Worm (Caenorhabditis elegans) whole organism, mixed stage, embryonic: ENCODE data around the gene C34E10.9.

Experiments used
- bed-3 ChIP-seq: fragments of 200-800 bp; sonication (Bioruptor generic); optimal IDR thresholded peaks from 3 replicates; lab custom pipeline; 2018; ENCODE audit warnings: mild to moderate bottlenecking, missing genetic modification characterization, moderate library complexity, missing compliant biosample characterization
- blmp-1 ChIP-seq: fragments of 150-350 bp; optimal IDR thresholded peaks from 2 replicates; lab custom pipeline; 2014; ENCODE audit warnings: missing biosample characterization, missing genetic modification characterization
- ceh-39 ChIP-seq: fragments of 150-350 bp; optimal IDR thresholded peaks from 2 replicates; lab custom pipeline; 2014; ENCODE audit warnings: missing biosample characterization, missing genetic modification characterization
- ceh-43 ChIP-seq: fragments of 200-800 bp; sonication (Bioruptor generic); optimal IDR thresholded peaks from 2 replicates; lab custom pipeline; 2018; ENCODE audit warnings: mild to moderate bottlenecking, missing genetic modification characterization, moderate library complexity, missing compliant biosample characterization
- ces-1 ChIP-seq: fragments of 150-350 bp; optimal IDR thresholded peaks from 2 replicates; lab custom pipeline; 2014; ENCODE audit warnings: missing biosample characterization, missing genetic modification reagents, missing genetic modification characterization
- cnd-1 ChIP-seq: fragments of 200-800 bp; sonication (Bioruptor generic); optimal IDR thresholded peaks from 2 replicates; lab custom pipeline; 2018; ENCODE audit warnings: mild to moderate bottlenecking, missing genetic modification characterization, missing compliant biosample characterization
- drap-1 ChIP-seq: fragments of 200-800 bp; sonication (Bioruptor generic); optimal IDR thresholded peaks from 3 replicates; lab custom pipeline; 2018; ENCODE audit warnings: mild to moderate bottlenecking, missing genetic modification characterization, missing compliant biosample characterization
- elt-1 ChIP-seq: sonication (generic microtip); optimal IDR thresholded peaks from 2 replicates; lab custom pipeline; 2017; ENCODE audit warnings: missing genetic modification characterization, mild to moderate bottlenecking, missing compliant biosample characterization, antibody characterized with exemption, moderate library complexity, borderline replicate concordance; ENCODE audit not compliant: insufficient read depth
- elt-3 ChIP-seq: fragments of 150-350 bp; optimal IDR thresholded peaks from 2 replicates; lab custom pipeline; 2014; ENCODE audit warnings: missing biosample characterization, missing genetic modification characterization
- flh-1 ChIP-seq: fragments of 200-800 bp; sonication (Bioruptor generic); optimal IDR thresholded peaks from 2 replicates; lab custom pipeline; 2018; ENCODE audit warnings: mild to moderate bottlenecking, missing genetic modification characterization, moderate library complexity, missing compliant biosample characterization
- ham-2 ChIP-seq: fragments of 200-800 bp; sonication (Bioruptor generic); optimal IDR thresholded peaks from 2 replicates; lab custom pipeline; 2018; ENCODE audit warnings: mild to moderate bottlenecking, missing genetic modification characterization, missing compliant biosample characterization
- hlh-1 ChIP-seq: fragments of 150-350 bp; optimal IDR thresholded peaks from 2 replicates; lab custom pipeline; 2014; ENCODE audit warnings: missing biosample characterization, missing genetic modification reagents, missing genetic modification characterization
- lin-13 ChIP-seq: fragments of 150-350 bp; optimal IDR thresholded peaks from 2 replicates; lab custom pipeline; 2014; ENCODE audit warnings: missing biosample characterization, missing genetic modification characterization
- lin-32 ChIP-seq: fragments of 200-800 bp; sonication (Bioruptor generic); optimal IDR thresholded peaks from 2 replicates; lab custom pipeline; 2018; ENCODE audit warnings: mild to moderate bottlenecking, missing genetic modification characterization, missing compliant biosample characterization
- lsy-2 ChIP-seq: fragments of 150-350 bp; optimal IDR thresholded peaks from 2 replicates; lab custom pipeline; 2014; ENCODE audit warnings: missing biosample characterization, missing genetic modification characterization
- mab-5 ChIP-seq: fragments of 150-350 bp; optimal IDR thresholded peaks from 2 replicates; lab custom pipeline; 2014; ENCODE audit warnings: missing biosample characterization, missing genetic modification characterization
- mep-1 ChIP-seq: fragments of 150-350 bp; optimal IDR thresholded peaks from 2 replicates; lab custom pipeline; 2017; ENCODE audit warnings: missing biosample characterization, missing genetic modification reagents, missing genetic modification characterization, inconsistent platforms
- mls-2 ChIP-seq: sonication (generic microtip); optimal IDR thresholded peaks from 2 replicates; lab custom pipeline; 2016; ENCODE audit warnings: mild to moderate bottlenecking, missing genetic modification characterization, moderate library complexity, missing compliant biosample characterization
- nhr-237 ChIP-seq: fragments of 150-350 bp; optimal IDR thresholded peaks from 2 replicates; lab custom pipeline; 2014; ENCODE audit warnings: missing biosample characterization, missing genetic modification characterization
- nhr-28 ChIP-seq: fragments of 150-350 bp; optimal IDR thresholded peaks from 2 replicates; lab custom pipeline; 2014; ENCODE audit warnings: missing biosample characterization, missing genetic modification characterization
- nhr-76 ChIP-seq: sonication (generic microtip); optimal IDR thresholded peaks from 2 replicates; lab custom pipeline; 2017; ENCODE audit warnings: missing biosample characterization, missing genetic modification characterization
- sem-2 ChIP-seq: fragments of 200-800 bp; sonication (Bioruptor generic); optimal IDR thresholded peaks from 2 replicates; lab custom pipeline; 2018; ENCODE audit warnings: mild to moderate bottlenecking, missing genetic modification characterization, missing compliant biosample characterization
- sptf-1 ChIP-seq: sonication (generic microtip); optimal IDR thresholded peaks from 2 replicates; lab custom pipeline; 2017; ENCODE audit warnings: mild to moderate bottlenecking, missing genetic modification characterization, moderate library complexity, missing compliant biosample characterization
- unc-39 ChIP-seq: fragments of 150-350 bp; optimal IDR thresholded peaks from 2 replicates; lab custom pipeline; 2014; ENCODE audit warnings: missing biosample characterization, missing genetic modification characterization
- unc-62 ChIP-seq: fragments of 150-350 bp; optimal IDR thresholded peaks from 2 replicates; lab custom pipeline; 2014; ENCODE audit warnings: missing biosample characterization, missing genetic modification reagents, missing genetic modification characterization
- zip-8 ChIP-seq: fragments of 150-350 bp; optimal IDR thresholded peaks from 2 replicates; lab custom pipeline; 2014; ENCODE audit warnings: missing biosample characterization, missing genetic modification characterization
- ztf-11 ChIP-seq: fragments of 150-350 bp; optimal IDR thresholded peaks from 2 replicates; lab custom pipeline; 2014; ENCODE audit warnings: missing biosample characterization, missing genetic modification characterization

Gene C34E10.9

DNA sequence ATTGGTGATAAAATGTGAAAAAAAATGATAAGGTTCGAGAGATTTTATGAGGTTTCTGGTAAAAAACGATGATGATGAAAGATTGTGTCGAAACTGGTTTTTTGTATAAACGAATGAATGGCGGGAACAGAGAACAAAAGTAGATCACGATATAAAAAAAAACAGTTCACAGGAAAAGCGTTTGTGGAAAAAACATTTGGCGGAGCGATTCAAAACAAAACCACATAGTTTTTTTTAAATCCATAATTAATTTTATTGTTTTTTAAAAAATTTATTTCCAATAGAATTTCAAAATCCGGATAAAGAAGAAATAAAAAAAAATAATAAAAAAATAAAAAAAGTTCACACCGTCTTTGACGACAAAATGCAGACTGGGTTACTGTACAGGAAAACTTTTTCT lies 47.8 kb downstream of the C34E10.9 start, which contains the start of gene ZC155.4:
TSS of gene ZC155.4 (minus strand) at position 101 of the 400 bp plus-strand sequence.
- TF ChIP-seq nhr-76 (tag; lab: Kevin White, UChicago) = no peak
- no peak for TF ChIP-seq lsy-2 (tag; lab: Kevin White, UChicago)
- no peak for TF ChIP-seq hlh-1 (tag; lab: Kevin White, UChicago)
- no peak for TF ChIP-seq ces-1 (GFP tag; lab: Kevin White, UChicago)
- TF ChIP-seq mep-1 (tag; lab: Kevin White, UChicago) = no peak
- TF ChIP-seq ceh-43 (GFP tag; lab: Kevin White, UChicago) = no peak
- no peak for TF ChIP-seq sem-2
- no peak for TF ChIP-seq elt-3
- no peak for TF ChIP-seq lin-13 (tag; lab: Kevin White, UChicago)
- no peak for TF ChIP-seq flh-1
- TF ChIP-seq ham-2 (GFP tag; lab: Kevin White, UChicago) = no peak
- no peak for TF ChIP-seq ztf-11 (tag; lab: Kevin White, UChicago)
- TF ChIP-seq zip-8 = no peak
- no peak for TF ChIP-seq drap-1 (GFP tag; lab: Kevin White, UChicago)
- no peak for TF ChIP-seq elt-1 (tag; lab: Kevin White, UChicago)
- TF ChIP-seq mls-2 (tag; lab: Kevin White, UChicago) = no peak
- no peak for TF ChIP-seq cnd-1 (tag; lab: Kevin White, UChicago)
- TF ChIP-seq ceh-39 (tag; lab: Kevin White, UChicago) = no peak
- no peak for TF ChIP-seq sptf-1
- TF ChIP-seq unc-62 (GFP tag; lab: Kevin White, UChicago) = no peak

DNA sequence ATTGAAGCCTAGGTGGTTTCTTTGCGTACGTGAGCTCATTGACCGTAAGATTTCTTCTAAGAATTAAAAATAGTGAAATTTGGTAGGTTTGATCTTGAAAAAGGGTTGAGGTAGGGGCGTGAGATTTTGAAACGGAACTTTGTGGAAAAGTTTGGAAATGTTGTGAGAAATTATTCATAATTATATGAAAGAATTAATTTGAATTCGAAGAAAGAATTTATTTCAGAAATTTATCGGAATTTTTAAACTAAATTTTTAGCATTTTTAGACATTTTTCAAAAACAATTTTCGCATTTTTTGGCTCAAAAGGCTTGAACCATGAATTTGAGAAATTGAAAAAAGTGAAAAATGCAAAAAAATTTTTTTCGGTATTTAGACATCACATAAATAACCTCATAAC lies 49.0 kb downstream of the C34E10.9 start:
- no peak for TF ChIP-seq bed-3 (GFP tag; lab: Kevin White, UChicago)
- no peak for TF ChIP-seq unc-39 (tag; lab: Kevin White, UChicago)
- no peak for TF ChIP-seq unc-62 (GFP tag; lab: Kevin White, UChicago)
- no peak for TF ChIP-seq ham-2 (GFP tag; lab: Kevin White, UChicago)
- TF ChIP-seq lsy-2 (tag; lab: Kevin White, UChicago) = no peak
- no peak for TF ChIP-seq lin-32 (GFP tag; lab: Kevin White, UChicago)
- TF ChIP-seq lin-13 (tag; lab: Kevin White, UChicago) = no peak
- no peak for TF ChIP-seq nhr-28
- no peak for TF ChIP-seq nhr-237 (tag; lab: Kevin White, UChicago)
- no peak for TF ChIP-seq ztf-11 (tag; lab: Kevin White, UChicago)
- no peak for TF ChIP-seq blmp-1 (tag; lab: Kevin White, UChicago)
- no peak for TF ChIP-seq mab-5 (tag; lab: Kevin White, UChicago)
- TF ChIP-seq, all 35 proteins: peak for 0
